Fruit fly (Drosophila melanogaster) whole organism, embryonic: ENCODE measurements around the gene CG9205.

ENCODE experiments used
- Awh ChIP-seq: fragments of 200-800 bp; sonication (Bioruptor generic); IDR thresholded peaks from 2 replicates; pipeline ENCODE4, ENCODE4 v1.3.6; 2022; ENCODE audit warnings: missing biosample characterization, missing genetic modification characterization
- CG10267 ChIP-seq: fragments of 200-800 bp; sonication (Bioruptor generic); optimal IDR thresholded peaks from 2 replicates; lab custom pipeline; 2018; ENCODE audit warnings: missing biosample characterization, mild to moderate bottlenecking, missing genetic modification characterization, moderate library complexity
- CG11504 ChIP-seq: fragments of 200-800 bp; sonication (Bioruptor generic); optimal IDR thresholded peaks from 3 replicates; lab custom pipeline; 2019; ENCODE audit warnings: missing biosample characterization, mild to moderate bottlenecking, missing genetic modification characterization, moderate library complexity
- CG11695 ChIP-seq: fragments of 200-800 bp; sonication (Bioruptor generic); IDR thresholded peaks from 3 replicates; pipeline ENCODE4 v1.3.6; 2022; ENCODE audit warnings: missing biosample characterization, missing genetic modification characterization
- CG12942 ChIP-seq: fragments of 200-800 bp; sonication (Bioruptor generic); optimal IDR thresholded peaks from 3 replicates; lab custom pipeline; 2016; ENCODE audit warnings: missing biosample characterization, missing genetic modification characterization
- CG13424 ChIP-seq: fragments of 200-800 bp; sonication (Bioruptor generic); optimal IDR thresholded peaks from 2 replicates; lab custom pipeline; 2019; ENCODE audit warnings: missing biosample characterization, mild to moderate bottlenecking, missing genetic modification characterization, moderate library complexity
- CG14860 ChIP-seq: fragments of 200-800 bp; sonication (Bioruptor generic); IDR thresholded peaks from 3 replicates; pipeline ENCODE4 v1.3.6; 2022; ENCODE audit warnings: missing biosample characterization, missing genetic modification characterization; ENCODE audit not compliant: partially characterized antibody
- CG15073 ChIP-seq: fragments of 200-800 bp; sonication (Bioruptor generic); optimal IDR thresholded peaks from 2 replicates; lab custom pipeline; 2016; ENCODE audit warnings: missing biosample characterization, missing genetic modification characterization
- CG15479 ChIP-seq: fragments of 200-800 bp; sonication (Bioruptor generic); optimal IDR thresholded peaks from 3 replicates; lab custom pipeline; 2019; ENCODE audit warnings: missing biosample characterization, mild to moderate bottlenecking, missing genetic modification characterization, moderate library complexity
- CG17361 ChIP-seq: fragments of 200-800 bp; sonication (Bioruptor generic); IDR thresholded peaks from 3 replicates; pipeline ENCODE4 v1.3.6; 2022; ENCODE audit warnings: missing biosample characterization, missing genetic modification characterization
- CG18011 ChIP-seq: fragments of 200-800 bp; sonication (Bioruptor generic); optimal IDR thresholded peaks from 2 replicates; lab custom pipeline; 2017; ENCODE audit warnings: missing biosample characterization, missing genetic modification characterization, mild to moderate bottlenecking, moderate library complexity, missing genotype
- CG1832 ChIP-seq: fragments of 200-800 bp; sonication (Bioruptor generic); optimal IDR thresholded peaks from 2 replicates; lab custom pipeline; 2017; ENCODE audit warnings: missing biosample characterization, mild to moderate bottlenecking, missing genetic modification characterization, inconsistent platforms
- CG2199 ChIP-seq: fragments of 200-800 bp; sonication (Bioruptor generic); IDR thresholded peaks from 3 replicates; pipeline ENCODE4 v1.3.6; 2022; ENCODE audit warnings: missing biosample characterization, missing genetic modification characterization
- CG2712 ChIP-seq: fragments of 200-800 bp; optimal IDR thresholded peaks from 3 replicates; lab custom pipeline; 2019; ENCODE audit warnings: missing biosample characterization, mild to moderate bottlenecking, missing genetic modification characterization, moderate library complexity
- CG30020 ChIP-seq: fragments of 200-800 bp; optimal IDR thresholded peaks from 2 replicates; lab custom pipeline; 2019; ENCODE audit warnings: missing biosample characterization, mild to moderate bottlenecking, missing genetic modification characterization, moderate library complexity
- CG31224 ChIP-seq: fragments of 200-800 bp; sonication (Bioruptor generic); IDR thresholded peaks from 2 replicates; pipeline ENCODE4 v1.3.6; 2022; ENCODE audit warnings: missing biosample characterization, missing genetic modification characterization
- CG31441 ChIP-seq: fragments of 200-800 bp; sonication (Bioruptor generic); IDR thresholded peaks from 2 replicates; pipeline ENCODE4 v1.3.6; 2022; ENCODE audit warnings: missing biosample characterization, missing genetic modification characterization
- CG33557 ChIP-seq: fragments of 200-800 bp; sonication (Bioruptor generic); optimal IDR thresholded peaks from 2 replicates; lab custom pipeline; 2019; ENCODE audit warnings: missing biosample characterization, mild to moderate bottlenecking, missing genetic modification characterization, moderate library complexity
- CG34422 ChIP-seq: fragments of 200-800 bp; sonication (Bioruptor generic); IDR thresholded peaks from 3 replicates; pipeline ENCODE4 v1.3.6; 2022; ENCODE audit warnings: missing biosample characterization, missing genetic modification characterization
- CG4617 ChIP-seq: fragments of 200-800 bp; sonication (Bioruptor generic); optimal IDR thresholded peaks from 3 replicates; lab custom pipeline; 2016; ENCODE audit warnings: missing biosample characterization, missing genetic modification characterization, borderline replicate concordance
- CG7271 ChIP-seq: fragments of 200-800 bp; sonication (Bioruptor generic); optimal IDR thresholded peaks from 2 replicates; lab custom pipeline; 2018; ENCODE audit warnings: missing biosample characterization, mild to moderate bottlenecking, missing genetic modification characterization, moderate library complexity
- CG9215 ChIP-seq: fragments of 200-800 bp; sonication (Bioruptor generic); IDR thresholded peaks from 2 replicates; pipeline ENCODE4 v1.3.6; 2022; ENCODE audit warnings: missing biosample characterization, missing genetic modification characterization
- CrebB ChIP-seq: fragments of 200-800 bp; sonication (Bioruptor generic); optimal IDR thresholded peaks from 3 replicates; lab custom pipeline; 2018; ENCODE audit warnings: missing biosample characterization, mild to moderate bottlenecking, missing genetic modification characterization
- D19A ChIP-seq: fragments of 200-800 bp; optimal IDR thresholded peaks from 3 replicates; lab custom pipeline; 2019; ENCODE audit warnings: missing biosample characterization, mild to moderate bottlenecking, missing genetic modification characterization, moderate library complexity
- Dll ChIP-seq: fragments of 200-800 bp; sonication (Bioruptor generic); IDR thresholded peaks from 4 replicates; pipeline ENCODE4 v1.3.6; 2022; ENCODE audit warnings: missing biosample characterization, missing genetic modification characterization; ENCODE audit not compliant: partially characterized antibody
- Elba2 ChIP-seq: fragments of 200-800 bp; sonication (Bioruptor generic); optimal IDR thresholded peaks from 3 replicates; lab custom pipeline; 2016; ENCODE audit warnings: missing biosample characterization, missing genetic modification characterization
- NFAT ChIP-seq: fragments of 200-800 bp; sonication (Bioruptor generic); IDR thresholded peaks from 2 replicates; pipeline ENCODE4 v1.3.6; 2022; ENCODE audit warnings: missing biosample characterization, missing genetic modification characterization
- Sox102F ChIP-seq: fragments of 200-800 bp; sonication (Bioruptor generic); optimal IDR thresholded peaks from 2 replicates; lab custom pipeline; 2018; ENCODE audit warnings: missing biosample characterization, mild to moderate bottlenecking, missing genetic modification characterization, moderate library complexity
- Spps ChIP-seq: fragments of 200-800 bp; sonication (Bioruptor generic); optimal IDR thresholded peaks from 2 replicates; lab custom pipeline; 2018; ENCODE audit warnings: missing biosample characterization, mild to moderate bottlenecking, missing genetic modification characterization
- Sry-β ChIP-seq: fragments of 200-800 bp; sonication (Bioruptor generic); optimal IDR thresholded peaks from 2 replicates; lab custom pipeline; 2018; ENCODE audit warnings: missing biosample characterization, mild to moderate bottlenecking, missing genetic modification characterization, moderate library complexity
- al ChIP-seq: fragments of 200-800 bp; sonication (Bioruptor generic); IDR thresholded peaks from 2 replicates; pipeline ENCODE4 v1.3.6; 2022; ENCODE audit warnings: missing biosample characterization, missing genetic modification characterization
- ap ChIP-seq: fragments of 200-800 bp; sonication (Bioruptor generic); IDR thresholded peaks from 2 replicates; pipeline ENCODE4 v1.3.6; 2022; ENCODE audit warnings: missing biosample characterization, missing genetic modification characterization
- br ChIP-seq: fragments of >200 bp; optimal IDR thresholded peaks from 2 replicates; lab custom pipeline; 2017
- cato ChIP-seq: fragments of 200-800 bp; sonication (Bioruptor generic); optimal IDR thresholded peaks from 2 replicates; lab custom pipeline; 2016; ENCODE audit warnings: missing biosample characterization, missing genetic modification characterization, borderline replicate concordance
- cg ChIP-seq: fragments of 200-800 bp; sonication (Bioruptor generic); optimal IDR thresholded peaks from 3 replicates; lab custom pipeline; 2019; ENCODE audit warnings: missing biosample characterization, mild to moderate bottlenecking, missing genetic modification characterization, moderate library complexity
- chinmo ChIP-seq: fragments of 200-800 bp; sonication (Bioruptor generic); IDR thresholded peaks from 4 replicates; pipeline ENCODE4 v1.3.6; 2022; ENCODE audit warnings: missing biosample characterization, missing genetic modification characterization; ENCODE audit not compliant: partially characterized antibody
- crol ChIP-seq: fragments of 200-800 bp; sonication (Bioruptor generic); IDR thresholded peaks from 2 replicates; pipeline ENCODE4 v1.3.6; 2022; ENCODE audit warnings: missing biosample characterization, missing genetic modification characterization
- dm ChIP-seq: fragments of 200-800 bp; sonication (Bioruptor generic); optimal IDR thresholded peaks from 3 replicates; lab custom pipeline; 2016; ENCODE audit warnings: missing biosample characterization, missing genetic modification characterization
- dmrt11E ChIP-seq: fragments of 200-800 bp; sonication (Bioruptor generic); optimal IDR thresholded peaks from 3 replicates; lab custom pipeline; 2018; ENCODE audit warnings: missing biosample characterization, mild to moderate bottlenecking, missing genetic modification characterization, moderate library complexity
- fu2 ChIP-seq: fragments of 200-800 bp; sonication (Bioruptor generic); optimal IDR thresholded peaks from 2 replicates; lab custom pipeline; 2016; ENCODE audit warnings: missing biosample characterization, missing genetic modification characterization
- gcm2 ChIP-seq: fragments of 200-800 bp; sonication (Bioruptor generic); optimal IDR thresholded peaks from 2 replicates; lab custom pipeline; 2016; ENCODE audit warnings: missing biosample characterization, missing genetic modification characterization
- grn ChIP-seq: fragments of 200-800 bp; sonication (Bioruptor generic); optimal IDR thresholded peaks from 3 replicates; lab custom pipeline; 2017; ENCODE audit warnings: missing biosample characterization, missing genetic modification characterization
- kah ChIP-seq: fragments of 200-800 bp; sonication (Bioruptor generic); optimal IDR thresholded peaks from 2 replicates; lab custom pipeline; 2018; ENCODE audit warnings: missing biosample characterization, mild to moderate bottlenecking, missing genetic modification characterization
- nerfin-1 ChIP-seq: fragments of 200-800 bp; sonication (Bioruptor generic); optimal IDR thresholded peaks from 3 replicates; lab custom pipeline; 2019; ENCODE audit warnings: missing biosample characterization, mild to moderate bottlenecking, missing genetic modification characterization, moderate library complexity
- nom ChIP-seq: fragments of 200-800 bp; sonication (Bioruptor generic); optimal IDR thresholded peaks from 2 replicates; lab custom pipeline; 2017; ENCODE audit warnings: missing biosample characterization, missing genetic modification characterization, mild to moderate bottlenecking, moderate library complexity, missing genetic modification reagents
- pita ChIP-seq: fragments of 200-800 bp; sonication (Bioruptor generic); optimal IDR thresholded peaks from 2 replicates; lab custom pipeline; 2017; ENCODE audit warnings: missing biosample characterization, mild to moderate bottlenecking, missing genetic modification characterization
- salm ChIP-seq: fragments of 200-800 bp; sonication (Bioruptor generic); optimal IDR thresholded peaks from 2 replicates; lab custom pipeline; 2018; ENCODE audit warnings: missing biosample characterization, mild to moderate bottlenecking, missing genetic modification characterization
- sens ChIP-seq: fragments of 200-800 bp; sonication (Bioruptor generic); peaks from one replicate; lab custom pipeline; 2016; ENCODE audit warnings: missing biosample characterization, missing genetic modification characterization
- tap ChIP-seq: fragments of 200-800 bp; optimal IDR thresholded peaks from 3 replicates; lab custom pipeline; 2019; ENCODE audit warnings: missing biosample characterization, mild to moderate bottlenecking, missing genetic modification characterization, moderate library complexity
- tup ChIP-seq: fragments of 200-800 bp; sonication (Bioruptor generic); optimal IDR thresholded peaks from 2 replicates; lab custom pipeline; 2016; ENCODE audit warnings: missing biosample characterization, mild to moderate bottlenecking, missing genetic modification characterization, moderate library complexity
- yki ChIP-seq: fragments of >200 bp; optimal IDR thresholded peaks from 3 replicates; lab custom pipeline; 2018

The CG9205 gene

DNA sequence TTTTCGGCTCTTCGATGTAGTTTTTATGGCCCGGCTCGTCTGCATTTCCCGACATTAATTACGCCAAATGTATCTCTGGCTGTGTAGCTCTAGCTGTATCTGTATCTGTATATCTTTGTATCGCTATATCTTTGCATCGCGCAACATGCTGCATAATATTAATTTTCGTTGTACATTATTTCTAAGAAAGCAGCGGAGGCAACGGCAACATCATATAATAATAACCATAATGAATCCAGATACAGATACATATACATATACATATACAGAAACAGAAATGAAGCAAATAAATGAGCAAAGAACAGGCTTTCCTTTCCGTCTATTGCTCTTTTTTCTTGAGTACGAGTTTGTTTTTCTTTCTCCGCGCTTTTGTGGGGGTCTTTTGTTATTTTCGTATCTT is 48.4 kb downstream of the CG9205 start:
- TF ChIP-seq salm (tag; lab: Kevin White, UChicago) (no peak), CG14860 (GFP tag; lab: Robert Waterston, UW) (no peak), CG30020 (no peak), CG9215 (no peak), yki (lab: Kevin White, UChicago) (no peak), Dll (no peak), sens (GFP tag; lab: Kevin White, UChicago) (peak; percentile 61), nerfin-1 (tag; lab: Kevin White, UChicago) (no peak), gcm2 (no peak), Spps (tag; lab: Kevin White, UChicago) (no peak), grn (GFP tag; lab: Kevin White, UChicago) (peak; percentile 37), cg (GFP tag; lab: Kevin White, UChicago) (peak; percentile 53), CG2199 (peak; percentile 88; the same call in 2 of the 3 replicates), Sox102F (GFP tag; lab: Kevin White, UChicago) (no peak), CrebB (tag; lab: Kevin White, UChicago) (no peak), CG11504 (tag; lab: Kevin White, UChicago) (peak; percentile 30), crol (peak; percentile 19; the same call in 1 of the 2 replicates), CG7271 (tag; lab: Kevin White, UChicago) (no peak), chinmo (GFP tag; lab: Robert Waterston, UW) (no peak), CG31224 (no peak), CG12942 (GFP tag; lab: Kevin White, UChicago) (no peak)

DNA sequence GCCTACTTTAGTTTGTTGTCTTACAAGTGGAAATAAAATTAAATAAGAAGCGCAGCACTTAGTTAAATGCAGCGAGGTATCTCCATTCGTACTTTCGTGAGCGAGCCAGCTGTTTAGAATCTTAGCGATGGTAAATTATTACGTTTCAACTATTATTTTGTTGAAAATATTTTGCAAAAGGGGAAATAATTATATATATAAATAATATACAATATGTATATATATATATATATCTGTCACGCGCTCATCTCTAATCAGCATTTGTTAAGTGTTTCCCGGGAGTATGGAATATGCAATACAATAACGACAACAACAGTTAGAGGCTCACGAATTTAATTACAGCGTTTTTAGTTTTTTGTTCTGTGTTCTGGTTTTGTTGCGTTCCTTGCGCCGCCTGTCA is 48.8 kb downstream of the CG9205 start:
- TF ChIP-seq tap (tag; lab: Kevin White, UChicago), result peak; percentile 34
- TF ChIP-seq tup, result no peak
- TF ChIP-seq CG1832 (GFP tag; lab: Kevin White, UChicago), result no peak
- TF ChIP-seq fu2 (GFP tag; lab: Kevin White, UChicago), result no peak
- no peak for TF ChIP-seq CG4617 (GFP tag; lab: Kevin White, UChicago)
- TF ChIP-seq Awh (GFP tag; lab: Robert Waterston, UW), result peak; percentile 43; the same call in 1 of the 2 replicates
- TF ChIP-seq cato, result no peak
- TF ChIP-seq nom, result no peak
- TF ChIP-seq NFAT (GFP tag; lab: Robert Waterston, UW), result no peak
- TF ChIP-seq br (lab: Kevin White, UChicago), result no peak
- no peak for TF ChIP-seq CG13424 (tag; lab: Kevin White, UChicago)
- TF ChIP-seq dmrt11E (tag; lab: Kevin White, UChicago), result no peak
- TF ChIP-seq CG30020, result no peak
- TF ChIP-seq pita, result no peak
- TF ChIP-seq CG31441 (GFP tag; lab: Robert Waterston, UW), result peak; percentile 45; the same call in 1 of the 2 replicates
- no peak for TF ChIP-seq CG15073 (GFP tag; lab: Kevin White, UChicago)
- TF ChIP-seq CG15479 (GFP tag; lab: Kevin White, UChicago), result no peak
- no peak for TF ChIP-seq CG10267 (tag; lab: Kevin White, UChicago)
- TF ChIP-seq Sry-β (GFP tag; lab: Kevin White, UChicago), result peak; percentile 48
- peak; percentile 69; the same call in 2 of the 3 replicates for TF ChIP-seq CG17361 (GFP tag; lab: Robert Waterston, UW)
- TF ChIP-seq CG2712, result peak; percentile 77
- no peak for TF ChIP-seq ap (GFP tag; lab: Robert Waterston, UW)
- TF ChIP-seq D19A (tag; lab: Kevin White, UChicago), result peak; percentile 67
- TF ChIP-seq Spps (tag; lab: Kevin White, UChicago), result peak; percentile 41
- TF ChIP-seq Elba2 (GFP tag; lab: Kevin White, UChicago), result no peak
- no peak for TF ChIP-seq CG33557 (GFP tag; lab: Kevin White, UChicago)
- peak; percentile 17 for TF ChIP-seq kah (GFP tag; lab: Kevin White, UChicago)
- no peak for TF ChIP-seq al (GFP tag; lab: Robert Waterston, UW)
- TF ChIP-seq CG18011 (GFP tag; lab: Kevin White, UChicago), result no peak
- TF ChIP-seq CG34422, result no peak
- TF ChIP-seq CG11504 (tag; lab: Kevin White, UChicago), result peak; percentile 6
- 0 out of 3 replicates have a peak, but pooled peaks have one; percentile 8 for TF ChIP-seq CG11695
- no peak for TF ChIP-seq dm (GFP tag; lab: Kevin White, UChicago)
